Fruit fly (Drosophila melanogaster): ENCODE data around the gene CG15387.

The CG15387 gene

DNA sequence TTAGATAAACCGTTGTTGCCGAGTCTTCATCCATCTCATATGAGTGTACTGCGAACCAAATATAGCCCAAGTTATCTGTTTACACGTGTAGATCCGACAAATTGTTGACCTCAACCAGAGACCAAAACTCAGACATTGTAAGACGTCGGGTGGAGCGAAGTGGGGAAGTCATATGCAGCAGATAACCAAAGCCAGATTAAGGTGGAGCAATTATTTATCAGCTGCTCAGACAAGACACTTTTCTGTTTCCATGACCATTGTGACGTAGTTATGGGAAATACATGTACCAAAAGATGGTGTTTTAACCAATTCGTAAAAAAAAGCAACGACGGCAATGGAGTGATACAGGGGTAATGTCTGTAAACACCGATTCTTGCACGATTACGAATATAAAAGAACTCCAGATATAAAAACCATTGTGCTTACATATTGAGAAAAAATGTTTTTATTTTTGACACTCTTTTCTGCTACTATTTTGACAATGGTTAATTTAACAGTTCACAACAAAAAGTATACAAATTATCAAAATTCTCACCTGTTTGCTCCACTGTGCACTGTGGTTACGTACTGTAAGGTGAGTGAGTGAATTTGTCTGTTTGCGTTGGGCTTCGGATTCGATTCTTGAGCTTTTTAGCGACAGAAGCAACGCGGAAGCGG lies 48.7 kb downstream of the CG15387 start (continued):
- TF ChIP-seq nerfin-1 (tag; optimal IDR thresholded peaks at IDR 0.05): no peak
- TF ChIP-seq HHEX (GFP tag; optimal IDR thresholded peaks at IDR 0.05): peak; percentile 44
- TF ChIP-seq CG31388 (GFP tag; optimal IDR thresholded peaks at IDR 0.05): no peak
- TF ChIP-seq gsb (GFP tag; IDR thresholded peaks at IDR 0.05): no peak
- peak; percentile 2 for TF ChIP-seq tap (tag; optimal IDR thresholded peaks at IDR 0.05)
- TF ChIP-seq ERR (GFP tag; optimal IDR thresholded peaks at IDR 0.05): no peak
- peak; percentile 49 for TF ChIP-seq CHES-1-like (GFP tag; optimal IDR thresholded peaks at IDR 0.05)
- peak; percentile 51; the same call in 1 of the 3 replicates for TF ChIP-seq Mrtf (GFP tag; IDR thresholded peaks at IDR 0.05)
- TF ChIP-seq D19A (tag; optimal IDR thresholded peaks at IDR 0.05): peak; percentile 39
- no peak for TF ChIP-seq crol (GFP tag; IDR thresholded peaks at IDR 0.05)
- TF ChIP-seq chinmo (GFP tag; IDR thresholded peaks at IDR 0.05; ENCODE audit: partially characterized antibody): no peak
- no peak for TF ChIP-seq Nf-YB (GFP tag; optimal IDR thresholded peaks at IDR 0.05)
- no peak for TF ChIP-seq bowl (GFP tag; IDR thresholded peaks at IDR 0.05)
- no peak for TF ChIP-seq CG8089 (GFP tag; optimal IDR thresholded peaks at IDR 0.05)
- no peak for TF ChIP-seq Dfd (GFP tag; optimal IDR thresholded peaks at IDR 0.05)
- no peak for TF ChIP-seq CG13287 (GFP tag; IDR thresholded peaks at IDR 0.05; ENCODE audit: partially characterized antibody)
- TF ChIP-seq Opbp (GFP tag; IDR thresholded peaks at IDR 0.05; ENCODE audit: partially characterized antibody): no peak
- TF ChIP-seq CG34376 (GFP tag; optimal IDR thresholded peaks at IDR 0.05): no peak
- no peak for TF ChIP-seq Hmx (GFP tag; optimal IDR thresholded peaks at IDR 0.05)
- no peak for TF ChIP-seq Dad (GFP tag; optimal IDR thresholded peaks at IDR 0.05)
- no peak for TF ChIP-seq trh (GFP tag; optimal IDR thresholded peaks at IDR 0.05)
- TF ChIP-seq Xrp1 (GFP tag; IDR thresholded peaks at IDR 0.05): peak; percentile 54; the same call in 1 of the 2 replicates
- no peak for TF ChIP-seq odd (GFP tag; optimal IDR thresholded peaks at IDR 0.05)
- TF ChIP-seq CG5245 (GFP tag; optimal IDR thresholded peaks at IDR 0.05): no peak
- TF ChIP-seq br (optimal IDR thresholded peaks at IDR 0.05): no peak
- peak; percentile 50 for TF ChIP-seq Atf-2 (GFP tag; optimal IDR thresholded peaks at IDR 0.05)
- TF ChIP-seq CG33213 (GFP tag; optimal IDR thresholded peaks at IDR 0.05): no peak
- TF ChIP-seq CG3847 (GFP tag; IDR thresholded peaks at IDR 0.05): 0 out of 2 replicates have a peak, but pooled peaks have one; percentile 29
- no peak for TF ChIP-seq TFAM (GFP tag; optimal IDR thresholded peaks at IDR 0.05)
- TF ChIP-seq hb (GFP tag; IDR thresholded peaks at IDR 0.05; ENCODE audit: partially characterized antibody): no peak
- no peak for TF ChIP-seq pzg (GFP tag; optimal IDR thresholded peaks at IDR 0.05)
- TF ChIP-seq CG10274 (GFP tag; optimal IDR thresholded peaks at IDR 0.05): peak; percentile 25
- TF ChIP-seq ac (GFP tag; optimal IDR thresholded peaks at IDR 0.05): no peak
- 0 out of 2 replicates have a peak, but pooled peaks have one; percentile 20 for TF ChIP-seq CG32767 (GFP tag; IDR thresholded peaks at IDR 0.05)
- no peak for TF ChIP-seq gfzf (GFP tag; optimal IDR thresholded peaks at IDR 0.05)
- TF ChIP-seq CG1792 (GFP tag; optimal IDR thresholded peaks at IDR 0.05): no peak
- TF ChIP-seq sd (tag; optimal IDR thresholded peaks at IDR 0.05): no peak
- TF ChIP-seq NK7.1 (GFP tag; optimal IDR thresholded peaks at IDR 0.05): no peak
- peak; percentile 34; the same call in 1 of the 2 replicates for TF ChIP-seq sisA (GFP tag; IDR thresholded peaks at IDR 0.05)
- TF ChIP-seq cad (GFP tag; optimal IDR thresholded peaks at IDR 0.05): no peak
- peak; percentile 73 for TF ChIP-seq shn (GFP tag; optimal IDR thresholded peaks at IDR 0.05)
- TF ChIP-seq Hr78 (GFP tag; optimal IDR thresholded peaks at IDR 0.05): no peak
- no peak for TF ChIP-seq aop (GFP tag; IDR thresholded peaks at IDR 0.05)
- TF ChIP-seq gsb-n (tag; optimal IDR thresholded peaks at IDR 0.05): no peak
- TF ChIP-seq CG15601 (tag; optimal IDR thresholded peaks at IDR 0.05): no peak
- TF ChIP-seq Adf1 (GFP tag; IDR thresholded peaks at IDR 0.05): no peak
- no peak for TF ChIP-seq cato (GFP tag; optimal IDR thresholded peaks at IDR 0.05; ENCODE audit: borderline replicate concordance)
- 0 out of 3 replicates have a peak, but pooled peaks have one; percentile 8 for TF ChIP-seq CG3726 (GFP tag; IDR thresholded peaks at IDR 0.05)
- TF ChIP-seq sens (GFP tag): peak; percentile 80
- peak; percentile 34 for TF ChIP-seq CG7556 (GFP tag; optimal IDR thresholded peaks at IDR 0.05)
- TF ChIP-seq otp (GFP tag; IDR thresholded peaks at IDR 0.05): no peak

Measured in whole organism, embryonic.